Worm (Caenorhabditis elegans) whole organism, L4 larva: ENCODE data around the gene ocam-1.

Source experiments
- F10B5.3 ChIP-seq: sonication (generic microtip); optimal IDR thresholded peaks from 2 replicates; lab custom pipeline; 2016; ENCODE audit warnings: mild to moderate bottlenecking, missing genetic modification characterization, missing compliant biosample characterization
- F37D6.2 ChIP-seq: sonication (generic microtip); optimal IDR thresholded peaks from 2 replicates; lab custom pipeline; 2016; ENCODE audit warnings: mild to moderate bottlenecking, missing genetic modification characterization, missing compliant biosample characterization
- T26A8.4 ChIP-seq: fragments of 200-800 bp; sonication (Bioruptor generic); IDR thresholded peaks from 2 replicates; pipeline ENCODE4 v1.3.6; 2022; ENCODE audit warnings: missing genetic modification characterization, missing compliant biosample characterization
- Y75B8A.6 ChIP-seq: fragments of 200-800 bp; sonication (Bioruptor generic); IDR thresholded peaks from 2 replicates; pipeline ENCODE4 v1.3.6; 2022; ENCODE audit warnings: missing genetic modification reagents, missing genetic modification characterization, missing compliant biosample characterization
- ZK337.2 ChIP-seq: fragments of 200-800 bp; sonication (Bioruptor generic); IDR thresholded peaks from 2 replicates; pipeline ENCODE4 v1.3.6; 2022; ENCODE audit warnings: missing genetic modification reagents, missing genetic modification characterization, missing compliant biosample characterization
- aha-1 ChIP-seq: fragments of 150-350 bp; peaks from one replicate; lab custom pipeline; 2014; ENCODE audit warnings: missing biosample characterization, missing genetic modification characterization
- ama-1 ChIP-seq: fragments of 150-350 bp; optimal IDR thresholded peaks from 2 replicates; lab custom pipeline; 2014; ENCODE audit warnings: inconsistent platforms, mixed read lengths
- ceh-44 ChIP-seq: fragments of 200-800 bp; sonication (Bioruptor generic); IDR thresholded peaks from 2 replicates; pipeline ENCODE4 v1.3.6; 2022; ENCODE audit warnings: missing genetic modification reagents, missing genetic modification characterization, missing compliant biosample characterization
- daf-16 ChIP-seq, 3 experiments: sonication (generic microtip); optimal IDR thresholded peaks; 2 replicates each; lab custom pipeline; 2016 to 2017; ENCODE audit warnings: missing genetic modification characterization in 3 of 3, missing genetic modification reagents in 3 of 3, mild to moderate bottlenecking in 2 of 3, missing compliant biosample characterization in 2 of 3, missing biosample characterization in 1 of 3, moderate library complexity in 1 of 3
- dmd-6 ChIP-seq: fragments of 200-800 bp; sonication (Bioruptor generic); IDR thresholded peaks from 2 replicates; pipeline ENCODE4 v1.3.6; 2022; ENCODE audit warnings: missing genetic modification reagents, missing genetic modification characterization, missing compliant biosample characterization
- dpl-1 ChIP-seq: fragments of 150-350 bp; optimal IDR thresholded peaks from 2 replicates; lab custom pipeline; 2014; ENCODE audit warnings: missing biosample characterization, missing genetic modification reagents, missing genetic modification characterization
- dve-1 ChIP-seq: sonication (generic microtip); optimal IDR thresholded peaks from 2 replicates; lab custom pipeline; 2017; ENCODE audit warnings: antibody characterized with exemption, mild to moderate bottlenecking, missing genetic modification characterization, missing compliant biosample characterization; ENCODE audit not compliant: insufficient read depth
- fkh-10 ChIP-seq: fragments of 150-350 bp; optimal IDR thresholded peaks from 2 replicates; lab custom pipeline; 2014; ENCODE audit warnings: missing biosample characterization, missing genetic modification reagents, missing genetic modification characterization
- hif-1 ChIP-seq, 2 experiments: sonication (generic microtip); optimal IDR thresholded peaks; 2 replicates each; lab custom pipeline; 2016 to 2017; ENCODE audit warnings: missing compliant biosample characterization in 2 of 2, missing genetic modification characterization in 2 of 2, missing genetic modification reagents in 2 of 2, missing genotype in 2 of 2, mild to moderate bottlenecking in 1 of 2
- hlh-11 ChIP-seq: fragments of 200-800 bp; sonication (Bioruptor generic); optimal IDR thresholded peaks from 2 replicates; lab custom pipeline; 2018; ENCODE audit warnings: mild to moderate bottlenecking, missing genetic modification characterization, missing compliant biosample characterization
- hlh-30 ChIP-seq: sonication (generic microtip); optimal IDR thresholded peaks from 2 replicates; lab custom pipeline; 2017; ENCODE audit warnings: antibody characterized with exemption, mild to moderate bottlenecking, missing genetic modification characterization, missing compliant biosample characterization; ENCODE audit not compliant: insufficient read depth
- hmg-1.1 ChIP-seq: fragments of 200-800 bp; sonication (Bioruptor generic); IDR thresholded peaks from 2 replicates; pipeline ENCODE4 v1.3.6; 2022; ENCODE audit warnings: missing genetic modification reagents, missing genetic modification characterization, missing compliant biosample characterization
- lin-1 ChIP-seq: fragments of 200-800 bp; sonication (Bioruptor generic); IDR thresholded peaks from 2 replicates; pipeline ENCODE4 v1.3.6; 2022; ENCODE audit warnings: missing genetic modification reagents, missing genetic modification characterization, missing compliant biosample characterization
- lin-13 ChIP-seq: fragments of 150-350 bp; optimal IDR thresholded peaks from 2 replicates; lab custom pipeline; 2014; ENCODE audit warnings: missing biosample characterization, missing genetic modification reagents, missing genetic modification characterization
- lin-38 ChIP-seq: fragments of 200-800 bp; sonication (Bioruptor generic); IDR thresholded peaks from 2 replicates; pipeline ENCODE4 v1.3.6; 2022; ENCODE audit warnings: missing genetic modification reagents, missing genetic modification characterization, missing compliant biosample characterization
- lin-39 ChIP-seq: fragments of 150-350 bp; optimal IDR thresholded peaks from 2 replicates; lab custom pipeline; 2014; ENCODE audit warnings: missing biosample characterization, missing genetic modification reagents, missing genetic modification characterization
- lsy-2 ChIP-seq, 2 experiments: fragments of 150-350 bp in 1 of 2; sonication (generic microtip) in 1 of 2; optimal IDR thresholded peaks; 2 replicates each; lab custom pipeline; 2014 to 2017; ENCODE audit warnings: missing biosample characterization in 2 of 2, missing genetic modification characterization in 2 of 2
- madf-9 ChIP-seq: fragments of 200-800 bp; sonication (Bioruptor generic); conservative IDR thresholded peaks from 2 replicates; pipeline ENCODE4 v1.3.6; 2022; ENCODE audit warnings: missing genetic modification reagents, missing genetic modification characterization, missing compliant biosample characterization
- mdl-1 ChIP-seq, 2 experiments: fragments of 150-350 bp in 1 of 2; sonication (generic microtip) in 1 of 2; optimal IDR thresholded peaks; 2 replicates each; lab custom pipeline; 2014 to 2017; ENCODE audit warnings: missing biosample characterization in 2 of 2, missing genetic modification characterization in 2 of 2
- mep-1 ChIP-seq: fragments of 150-350 bp; sonication (generic microtip); optimal IDR thresholded peaks from 3 replicates; lab custom pipeline; 2014; ENCODE audit warnings: missing biosample characterization, missing genetic modification characterization
- mes-2 ChIP-seq: sonication (generic microtip); optimal IDR thresholded peaks from 2 replicates; lab custom pipeline; 2016; ENCODE audit warnings: missing genotype, mild to moderate bottlenecking, missing genetic modification characterization, missing compliant biosample characterization; ENCODE audit not compliant: poor library complexity, severe bottlenecking
- mxl-3 ChIP-seq: fragments of 200-800 bp; sonication (Bioruptor generic); optimal IDR thresholded peaks from 2 replicates; lab custom pipeline; 2018; ENCODE audit warnings: mild to moderate bottlenecking, missing genetic modification characterization, missing compliant biosample characterization
- nhr-102 ChIP-seq: sonication (generic microtip); optimal IDR thresholded peaks from 2 replicates; lab custom pipeline; 2016; ENCODE audit warnings: mild to moderate bottlenecking, missing genetic modification characterization, moderate library complexity, missing compliant biosample characterization
- nhr-237 ChIP-seq: sonication (generic microtip); optimal IDR thresholded peaks from 2 replicates; lab custom pipeline; 2017; ENCODE audit warnings: missing biosample characterization, missing genetic modification characterization
- nhr-28 ChIP-seq: fragments of 150-350 bp; optimal IDR thresholded peaks from 2 replicates; lab custom pipeline; 2014; ENCODE audit warnings: missing biosample characterization, missing genetic modification characterization
- nhr-41 ChIP-seq: fragments of 200-800 bp; sonication (Bioruptor generic); IDR thresholded peaks from 2 replicates; pipeline ENCODE4 v1.3.6; 2022; ENCODE audit warnings: missing genetic modification reagents, missing genetic modification characterization, missing compliant biosample characterization
- nhr-48 ChIP-seq: sonication (generic microtip); optimal IDR thresholded peaks from 2 replicates; lab custom pipeline; 2016; ENCODE audit warnings: mild to moderate bottlenecking, missing genetic modification characterization, missing compliant biosample characterization
- nhr-6 ChIP-seq: fragments of 150-350 bp; optimal IDR thresholded peaks from 2 replicates; lab custom pipeline; 2014; ENCODE audit warnings: missing biosample characterization, missing genetic modification characterization
- nhr-77 ChIP-seq: fragments of 150-350 bp; optimal IDR thresholded peaks from 2 replicates; lab custom pipeline; 2014; ENCODE audit warnings: missing biosample characterization, missing genetic modification characterization
- pha-4 ChIP-seq, 2 experiments: fragments of 150-350 bp in 1 of 2; fragments of 200-800 bp in 1 of 2; sonication (Bioruptor generic) in 1 of 2; IDR thresholded peaks in 1 of 2; optimal IDR thresholded peaks in 1 of 2; 2 replicates each; pipeline versions ENCODE4 v1.3.6 to Lab custom; 2014 to 2022; ENCODE audit warnings: missing genetic modification characterization in 2 of 2, missing genetic modification reagents in 2 of 2, missing biosample characterization in 1 of 2, missing compliant biosample characterization in 1 of 2
- pqm-1 ChIP-seq: sonication (generic microtip); optimal IDR thresholded peaks from 2 replicates; lab custom pipeline; 2017; ENCODE audit warnings: missing biosample characterization, missing genetic modification characterization
- rbr-2 ChIP-seq: sonication (generic microtip); optimal IDR thresholded peaks from 2 replicates; lab custom pipeline; 2016; ENCODE audit warnings: missing genotype, missing genetic modification characterization, missing compliant biosample characterization
- set-16 ChIP-seq: fragments of 200-800 bp; sonication (Bioruptor generic); IDR thresholded peaks from 2 replicates; pipeline ENCODE4 v1.3.6; 2022; ENCODE audit warnings: missing genetic modification reagents, missing genetic modification characterization, missing compliant biosample characterization
- snpc-4 ChIP-seq: fragments of 150-350 bp; optimal IDR thresholded peaks from 2 replicates; lab custom pipeline; 2014; ENCODE audit warnings: missing biosample characterization, missing genetic modification characterization
- tra-1 ChIP-seq: fragments of 200-800 bp; sonication (Bioruptor generic); IDR thresholded peaks from 2 replicates; pipeline ENCODE4 v1.3.6; 2022; ENCODE audit warnings: missing genetic modification reagents, missing genetic modification characterization, missing compliant biosample characterization
- unc-62 ChIP-seq, 3 experiments: fragments of 150-350 bp in 1 of 3; sonication (generic microtip); optimal IDR thresholded peaks in 2 of 3; peaks in 1 of 3; 1 replicate in 1 of 3; 2 replicates in 2 of 3; lab custom pipeline; 2014 to 2017; ENCODE audit warnings: missing biosample characterization in 3 of 3, missing genetic modification characterization in 3 of 3, missing genetic modification reagents in 3 of 3, missing genotype in 1 of 3
- ztf-7 ChIP-seq: fragments of 150-350 bp; optimal IDR thresholded peaks from 2 replicates; lab custom pipeline; 2014; ENCODE audit warnings: missing biosample characterization, missing genetic modification characterization

Gene ocam-1

DNA sequence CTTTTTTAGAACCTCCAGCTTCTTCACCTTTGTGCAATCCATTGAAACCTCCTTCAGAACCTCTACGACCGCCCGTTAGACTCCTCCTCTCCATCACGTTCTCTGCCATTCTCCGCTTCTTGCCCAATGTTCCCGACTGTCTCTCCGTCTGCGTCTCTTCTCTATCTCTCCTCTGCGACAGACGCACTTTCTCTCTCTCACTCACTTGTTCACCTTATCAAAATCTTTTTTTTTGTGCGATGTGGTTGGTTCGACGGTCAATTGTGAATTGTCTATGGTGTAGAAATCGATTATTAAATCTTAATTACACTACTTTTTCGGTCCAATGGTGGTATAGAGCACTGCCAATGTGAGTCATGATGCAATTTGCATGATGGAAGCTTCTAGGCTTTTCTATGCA, 25.9 kb upstream of the ocam-1 start, which contains the start of gene atfs-1:
TSS of gene atfs-1 (plus strand) at position 213 of the 400 bp plus-strand sequence.
- TF ChIP-seq dmd-6 (GFP tag; lab: Robert Waterston, UW) (peak; percentile 92), dpl-1 (GFP tag; lab: Kevin White, UChicago) (peak; percentile 50), daf-16 (GFP tag; optimal IDR thresholded peaks at IDR 0.05; lab: Kevin White, UChicago) (no peak), daf-16 (tag; optimal IDR thresholded peaks at IDR 0.05; lab: Kevin White, UChicago) (peak; percentile 65), mxl-3 (peak; percentile 76), fkh-10 (GFP tag; lab: Kevin White, UChicago) (no peak), lin-38 (GFP tag; lab: Robert Waterston, UW) (peak; percentile 48), nhr-41 (GFP tag; lab: Robert Waterston, UW) (peak; percentile 13; the same call in 1 of the 2 replicates), hlh-11 (tag; lab: Kevin White, UChicago) (peak; percentile 92), rbr-2 (tag; lab: Kevin White, UChicago) (peak; percentile 56), nhr-102 (tag; lab: Kevin White, UChicago) (peak; percentile 43), unc-62 (GFP tag; optimal IDR thresholded peaks at IDR 0.05 in 1 of 2; lab: Kevin White, UChicago) (peak in 1 of 2 experiments; percentile 75), unc-62 (tag; optimal IDR thresholded peaks at IDR 0.05; lab: Kevin White, UChicago) (no peak), nhr-48 (tag; lab: Kevin White, UChicago) (peak; percentile 73), aha-1 (tag; lab: Kevin White, UChicago) (peak; percentile 35), lsy-2 (tag; optimal IDR thresholded peaks at IDR 0.05; lab: Kevin White, UChicago) (peak in 1 of 2 experiments; percentile 71), hif-1 (tag; optimal IDR thresholded peaks at IDR 0.05; lab: Kevin White, UChicago) (peak in 1 of 2 experiments; percentile 35), ztf-7 (no peak), nhr-77 (tag; lab: Kevin White, UChicago) (peak; percentile 69), mes-2 (tag; lab: Kevin White, UChicago) (peak; percentile 73), ZK337.2 (GFP tag; lab: Robert Waterston, UW) (no peak), lin-39 (tag; lab: Kevin White, UChicago) (no peak), F10B5.3 (no peak), ama-1 (lab: Kevin White, UChicago) (peak; percentile 79), F37D6.2 (tag; lab: Kevin White, UChicago) (no peak), mep-1 (peak; percentile 80), pqm-1 (peak; percentile 75), pha-4 (GFP tag; IDR thresholded peaks at IDR 0.05; lab: Robert Waterston, UW) (0 out of 2 replicates have a peak, but pooled peaks have one; percentile 45), pha-4 (tag; optimal IDR thresholded peaks at IDR 0.05; lab: Kevin White, UChicago) (peak; percentile 57), set-16 (GFP tag; lab: Robert Waterston, UW) (peak; percentile 38), lin-1 (peak; percentile 62; the same call in 1 of the 2 replicates), Y75B8A.6 (no peak), mdl-1 (tag; optimal IDR thresholded peaks at IDR 0.05; lab: Kevin White, UChicago) (peak in 1 of 2 experiments; percentile 58), ceh-44 (GFP tag; lab: Robert Waterston, UW) (no peak), dve-1 (tag; lab: Kevin White, UChicago) (peak; percentile 93), nhr-6 (tag; lab: Kevin White, UChicago) (peak; percentile 98), hmg-1.1 (GFP tag; lab: Robert Waterston, UW) (peak; percentile 88), nhr-28 (tag; lab: Kevin White, UChicago) (peak; percentile 94), nhr-237 (tag; lab: Kevin White, UChicago) (no peak), madf-9 (GFP tag; lab: Robert Waterston, UW) (0 out of 2 replicates have a peak, but pooled peaks have one; percentile 38), T26A8.4 (GFP tag; lab: Robert Waterston, UW) (peak; percentile 59), hlh-30 (tag; lab: Kevin White, UChicago) (peak; percentile 80), tra-1 (GFP tag; lab: Robert Waterston, UW) (0 out of 2 replicates have a peak, but pooled peaks have one; percentile 24), snpc-4 (tag; lab: Kevin White, UChicago) (no peak), lin-13 (GFP tag; lab: Kevin White, UChicago) (peak; percentile 14)
